Worm (Caenorhabditis elegans) whole organism, L1 larva: ENCODE data around the gene K03B8.4.
A peak's percentile ranks its signal among the peaks of the same experiment; 100 is the strongest.

ENCODE experiments used
- aly-2 ChIP-seq: fragments of 150-350 bp; optimal IDR thresholded peaks from 2 replicates; lab custom pipeline; 2014; ENCODE audit warnings: missing biosample characterization, missing genetic modification characterization
- ceh-63 ChIP-seq: fragments of 200-800 bp; sonication (Bioruptor generic); optimal IDR thresholded peaks from 2 replicates; lab custom pipeline; 2018; ENCODE audit warnings: mild to moderate bottlenecking, missing genetic modification characterization, missing compliant biosample characterization
- ceh-82 ChIP-seq, 3 experiments: fragments of 150-350 bp in 1 of 3; sonication (generic microtip) in 2 of 3; optimal IDR thresholded peaks; 2 replicates each; lab custom pipeline; 2014 to 2017; ENCODE audit warnings: missing biosample characterization in 3 of 3, missing genetic modification characterization in 3 of 3
- ceh-88 ChIP-seq: fragments of 200-800 bp; sonication (Bioruptor generic); IDR thresholded peaks from 2 replicates; pipeline ENCODE4 v1.3.6; 2022; ENCODE audit warnings: missing genetic modification characterization, missing compliant biosample characterization
- ceh-90 ChIP-seq: sonication (generic microtip); optimal IDR thresholded peaks from 2 replicates; lab custom pipeline; 2016; ENCODE audit warnings: missing genetic modification characterization, missing compliant biosample characterization
- ces-1 ChIP-seq: fragments of 150-350 bp; optimal IDR thresholded peaks from 2 replicates; lab custom pipeline; 2014; ENCODE audit warnings: missing biosample characterization, missing genetic modification reagents, missing genetic modification characterization
- dsc-1 ChIP-seq: sonication (generic microtip); optimal IDR thresholded peaks from 2 replicates; lab custom pipeline; 2016; ENCODE audit warnings: mild to moderate bottlenecking, missing genetic modification characterization, missing compliant biosample characterization
- efl-3 ChIP-seq: fragments of 200-800 bp; sonication (Bioruptor generic); optimal IDR thresholded peaks from 2 replicates; lab custom pipeline; 2018; ENCODE audit warnings: mild to moderate bottlenecking, missing genetic modification characterization, missing compliant biosample characterization
- egl-13 ChIP-seq: sonication (generic microtip); optimal IDR thresholded peaks from 2 replicates; lab custom pipeline; 2016; ENCODE audit warnings: missing genotype, missing genetic modification reagents, missing genetic modification characterization, missing compliant biosample characterization
- egl-27 ChIP-seq, 2 experiments: fragments of 150-350 bp in 1 of 2; sonication (generic microtip); optimal IDR thresholded peaks; 3 replicates each; lab custom pipeline; 2017 to 2018; ENCODE audit warnings: missing biosample characterization in 2 of 2, missing genetic modification characterization in 2 of 2, missing genetic modification reagents in 2 of 2
- elt-2 ChIP-seq: sonication (generic microtip); optimal IDR thresholded peaks from 2 replicates; lab custom pipeline; 2016; ENCODE audit warnings: missing genetic modification characterization, mild to moderate bottlenecking, inconsistent platforms, missing compliant biosample characterization, missing genetic modification reagents
- elt-3 ChIP-seq, 6 experiments: fragments of 150-350 bp in 1 of 6; sonication (generic microtip); optimal IDR thresholded peaks; 2 replicates each; lab custom pipeline; 2017 to 2018; ENCODE audit warnings: missing biosample characterization in 6 of 6, missing genetic modification characterization in 6 of 6, inconsistent platforms in 1 of 6
- fkh-10 ChIP-seq: sonication (generic microtip); optimal IDR thresholded peaks from 2 replicates; lab custom pipeline; 2017; ENCODE audit warnings: missing biosample characterization, missing genetic modification reagents, missing genetic modification characterization
- hlh-4 ChIP-seq: sonication (generic microtip); optimal IDR thresholded peaks from 2 replicates; lab custom pipeline; 2016; ENCODE audit warnings: mild to moderate bottlenecking, missing genetic modification characterization, missing compliant biosample characterization
- irx-1 ChIP-seq: sonication (generic microtip); optimal IDR thresholded peaks from 2 replicates; lab custom pipeline; 2016; ENCODE audit warnings: missing genetic modification characterization, missing compliant biosample characterization
- isw-1 ChIP-seq: fragments of 200-800 bp; sonication (Bioruptor generic); IDR thresholded peaks from 2 replicates; pipeline ENCODE4 v1.3.6; 2022; ENCODE audit warnings: missing genetic modification characterization, missing compliant biosample characterization
- lin-14 ChIP-seq: fragments of 200-800 bp; sonication (Bioruptor generic); optimal IDR thresholded peaks from 2 replicates; lab custom pipeline; 2018; ENCODE audit warnings: mild to moderate bottlenecking, missing genetic modification characterization, moderate library complexity, missing compliant biosample characterization
- lin-15B ChIP-seq: fragments of 150-350 bp; sonication (generic microtip); optimal IDR thresholded peaks from 3 replicates; lab custom pipeline; 2014; ENCODE audit warnings: missing biosample characterization, missing genetic modification characterization
- lin-35 ChIP-seq, 2 experiments: fragments of 150-350 bp; optimal IDR thresholded peaks; 2 replicates each; lab custom pipeline; 2014; ENCODE audit warnings: missing biosample characterization in 2 of 2, missing genetic modification characterization in 2 of 2, missing genetic modification reagents in 2 of 2
- lin-39 ChIP-seq: fragments of 150-350 bp; optimal IDR thresholded peaks from 2 replicates; lab custom pipeline; 2014; ENCODE audit warnings: missing biosample characterization, missing genetic modification reagents, missing genetic modification characterization
- lir-3 ChIP-seq: sonication (generic microtip); optimal IDR thresholded peaks from 2 replicates; lab custom pipeline; 2016; ENCODE audit warnings: mild to moderate bottlenecking, missing genetic modification characterization, moderate library complexity, missing compliant biosample characterization; ENCODE audit not compliant: poor library complexity
- mab-9 ChIP-seq: fragments of 200-800 bp; sonication (Bioruptor generic); IDR thresholded peaks from 2 replicates; pipeline ENCODE4 v1.3.6; 2022; ENCODE audit warnings: missing genetic modification reagents, missing genetic modification characterization, missing compliant biosample characterization
- mdl-1 ChIP-seq, 2 experiments: fragments of 150-350 bp; optimal IDR thresholded peaks; 2 replicates each; lab custom pipeline; 2014 to 2017; ENCODE audit warnings: missing biosample characterization in 2 of 2, missing genetic modification characterization in 2 of 2, inconsistent platforms in 1 of 2
- mep-1 ChIP-seq: fragments of 150-350 bp; optimal IDR thresholded peaks from 2 replicates; lab custom pipeline; 2014; ENCODE audit warnings: missing biosample characterization, missing genetic modification characterization
- nhr-19 ChIP-seq: fragments of 200-800 bp; sonication (Bioruptor generic); conservative IDR thresholded peaks from 2 replicates; pipeline ENCODE4 v1.3.6; 2022; ENCODE audit warnings: missing genetic modification characterization, missing compliant biosample characterization
- nhr-20 ChIP-seq: sonication (generic microtip); optimal IDR thresholded peaks from 2 replicates; lab custom pipeline; 2016; ENCODE audit warnings: mild to moderate bottlenecking, missing genetic modification characterization, missing compliant biosample characterization
- nhr-85 ChIP-seq: sonication (generic microtip); peaks from one replicate; lab custom pipeline; 2016; ENCODE audit warnings: missing genetic modification characterization, inconsistent platforms, missing compliant biosample characterization
- pag-3 ChIP-seq: sonication (generic microtip); optimal IDR thresholded peaks from 2 replicates; lab custom pipeline; 2017; ENCODE audit warnings: missing genetic modification characterization, mild to moderate bottlenecking, missing compliant biosample characterization, antibody characterized with exemption, borderline replicate concordance; ENCODE audit not compliant: insufficient read depth
- pqm-1 ChIP-seq: sonication (generic microtip); optimal IDR thresholded peaks from 3 replicates; lab custom pipeline; 2017; ENCODE audit warnings: missing biosample characterization, missing genetic modification characterization
- snpc-4 ChIP-seq: fragments of 150-350 bp; optimal IDR thresholded peaks from 2 replicates; lab custom pipeline; 2014; ENCODE audit warnings: missing biosample characterization, missing genetic modification characterization
- snu-23 ChIP-seq: sonication (generic microtip); optimal IDR thresholded peaks from 2 replicates; lab custom pipeline; 2016; ENCODE audit warnings: missing genetic modification characterization, missing compliant biosample characterization
- sptf-1 ChIP-seq: fragments of 150-350 bp; optimal IDR thresholded peaks from 2 replicates; lab custom pipeline; 2014; ENCODE audit warnings: missing biosample characterization, missing genetic modification characterization
- tlp-1 ChIP-seq: fragments of 150-350 bp; optimal IDR thresholded peaks from 2 replicates; lab custom pipeline; 2014; ENCODE audit warnings: missing biosample characterization, missing genetic modification characterization
- unc-30 ChIP-seq: sonication (generic microtip); optimal IDR thresholded peaks from 2 replicates; lab custom pipeline; 2017; ENCODE audit warnings: missing biosample characterization, missing genetic modification characterization
- unc-62 ChIP-seq: fragments of 150-350 bp; optimal IDR thresholded peaks from 2 replicates; lab custom pipeline; 2014; ENCODE audit warnings: missing biosample characterization, missing genetic modification reagents, missing genetic modification characterization
- unc-86 ChIP-seq: sonication (generic microtip); optimal IDR thresholded peaks from 2 replicates; lab custom pipeline; 2016; ENCODE audit warnings: missing genetic modification characterization, missing compliant biosample characterization
- unc-98 ChIP-seq: fragments of 200-800 bp; sonication (Bioruptor generic); IDR thresholded peaks from 2 replicates; pipeline ENCODE4 v1.3.6; 2022; ENCODE audit warnings: missing genetic modification characterization, missing compliant biosample characterization
- zag-1 ChIP-seq: fragments of 150-350 bp; optimal IDR thresholded peaks from 2 replicates; lab custom pipeline; 2014; ENCODE audit warnings: missing biosample characterization, missing genetic modification characterization
- zip-4 ChIP-seq: fragments of 200-800 bp; sonication (Bioruptor generic); optimal IDR thresholded peaks from 2 replicates; lab custom pipeline; 2018; ENCODE audit warnings: mild to moderate bottlenecking, missing genetic modification characterization, moderate library complexity, missing compliant biosample characterization

The K03B8.4 gene

DNA sequence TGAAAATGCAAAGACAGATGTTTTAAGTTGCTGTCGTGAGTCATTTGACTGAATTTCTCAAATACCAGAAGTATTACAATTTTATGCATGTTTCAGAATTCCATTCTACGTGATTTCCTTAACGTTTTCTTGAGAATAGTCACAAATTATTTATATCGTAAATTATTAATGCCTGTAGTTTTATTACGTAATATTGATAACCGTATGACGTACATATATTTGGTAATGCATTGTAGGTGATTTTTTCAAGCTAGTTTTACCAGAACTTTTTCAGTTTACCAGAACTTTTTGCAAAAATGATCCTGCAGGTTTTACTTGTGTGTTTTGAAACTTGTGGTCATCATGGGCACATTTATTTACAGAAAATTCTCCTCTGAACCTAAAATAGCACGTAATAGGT lies 21.0 kb downstream of the K03B8.4 start:
- peak; percentile 12 for TF ChIP-seq dsc-1 (tag; lab: Kevin White, UChicago)
- no peak for TF ChIP-seq unc-98

DNA sequence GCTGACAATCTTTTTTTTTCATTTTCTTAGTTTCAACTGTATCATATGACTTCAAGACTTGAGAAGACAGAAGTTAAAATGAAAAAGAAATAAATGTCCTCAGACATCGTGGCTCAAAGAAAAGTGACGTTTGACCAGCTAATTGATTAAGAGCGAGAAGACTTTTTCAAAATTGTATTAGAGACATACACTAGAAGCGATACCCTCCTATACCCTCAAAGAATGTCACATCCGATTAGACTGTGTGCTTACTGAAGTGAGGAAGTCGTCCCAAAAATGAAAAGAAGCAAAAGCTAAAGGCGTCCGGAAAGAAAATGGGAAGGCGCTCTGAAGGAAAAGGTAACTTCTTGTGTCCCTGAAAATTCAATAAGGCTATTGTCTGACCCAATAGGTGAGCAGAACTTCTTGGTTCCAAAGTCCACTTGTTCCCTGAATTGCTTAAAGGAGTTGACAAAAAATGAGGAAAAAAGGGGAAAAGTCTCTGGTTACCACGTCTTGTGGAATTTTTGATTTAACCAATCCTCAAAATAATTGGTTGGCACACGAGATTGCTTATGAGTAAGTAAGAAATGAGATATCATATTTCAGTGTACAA lies 22.5 kb downstream of the K03B8.4 start:
- TF ChIP-seq lin-39 (tag; lab: Kevin White, UChicago), result no peak
- TF ChIP-seq mep-1 (tag; lab: Kevin White, UChicago), result no peak
- no peak for TF ChIP-seq snu-23 (GFP tag; lab: Kevin White, UChicago)
- no peak for TF ChIP-seq elt-3 (tag; optimal IDR thresholded peaks at IDR 0.05; lab: Kevin White, UChicago)
- TF ChIP-seq aly-2 (tag; lab: Kevin White, UChicago), result no peak
- no peak for TF ChIP-seq egl-27 (tag; optimal IDR thresholded peaks at IDR 0.05; lab: Kevin White, UChicago)
- TF ChIP-seq unc-98, result no peak
- no peak for TF ChIP-seq fkh-10
- no peak for TF ChIP-seq elt-2 (tag; lab: Kevin White, UChicago)
- no peak for TF ChIP-seq ceh-90 (tag; lab: Kevin White, UChicago)
- peak; percentile 19 for TF ChIP-seq lin-14 (GFP tag; lab: Kevin White, UChicago)
- peak; percentile 48 for TF ChIP-seq egl-13 (tag; lab: Kevin White, UChicago)
- TF ChIP-seq, all 84 proteins: peak for 2

DNA sequence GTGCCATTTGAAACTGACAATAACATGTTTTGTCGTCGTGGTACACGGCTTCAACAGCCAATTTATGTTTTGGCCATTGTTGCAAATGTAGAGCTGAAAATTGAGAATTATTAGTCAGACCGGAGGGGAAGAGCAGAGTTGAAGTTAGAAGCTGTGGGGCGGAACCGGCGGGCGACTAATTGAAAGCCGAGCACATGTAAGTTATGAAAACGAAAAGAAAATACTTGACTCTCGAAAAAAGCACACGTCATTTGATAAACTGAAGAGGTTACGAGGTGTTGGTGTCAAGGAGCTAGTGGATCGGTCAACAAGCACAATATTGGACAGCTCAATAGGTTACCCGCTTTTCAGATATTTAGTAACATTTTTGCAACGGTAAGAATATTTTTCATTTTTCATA lies 28.8 kb downstream of the K03B8.4 start, which contains the start of gene dop-5:
Gene dop-5, minus strand, starts transcription at position 101 of the 400 bp plus-strand sequence.
- TF ChIP-seq fkh-10, result no peak
- no peak for TF ChIP-seq ceh-82 (tag; optimal IDR thresholded peaks at IDR 0.05; lab: Kevin White, UChicago)
- no peak for TF ChIP-seq unc-62 (GFP tag; lab: Kevin White, UChicago)
- TF ChIP-seq ceh-88 (GFP tag; lab: Robert Waterston, UW), result no peak
- TF ChIP-seq mdl-1 (tag; optimal IDR thresholded peaks at IDR 0.05; lab: Kevin White, UChicago), result no peak
- no peak for TF ChIP-seq isw-1
- no peak for TF ChIP-seq nhr-19 (GFP tag; lab: Robert Waterston, UW)
- no peak for TF ChIP-seq snu-23 (GFP tag; lab: Kevin White, UChicago)
- no peak for TF ChIP-seq zag-1
- no peak for TF ChIP-seq irx-1 (tag; lab: Kevin White, UChicago)
- TF ChIP-seq unc-86 (tag; lab: Kevin White, UChicago), result no peak
- TF ChIP-seq efl-3 (GFP tag; lab: Kevin White, UChicago), result no peak
- TF ChIP-seq dsc-1 (tag; lab: Kevin White, UChicago), result no peak
- TF ChIP-seq nhr-20 (tag; lab: Kevin White, UChicago), result no peak
- no peak for TF ChIP-seq ces-1 (GFP tag; lab: Kevin White, UChicago)
- no peak for TF ChIP-seq hlh-4 (tag; lab: Kevin White, UChicago)
- no peak for TF ChIP-seq snpc-4 (tag; lab: Kevin White, UChicago)

- TF ChIP-seq hlh-4 (tag; lab: Kevin White, UChicago), result no peak
- no peak for TF ChIP-seq unc-30 (tag; lab: Kevin White, UChicago)
Observed at ce11 chrV:11363575-11363974, 31.3 kb downstream of the K03B8.4 start.

DNA sequence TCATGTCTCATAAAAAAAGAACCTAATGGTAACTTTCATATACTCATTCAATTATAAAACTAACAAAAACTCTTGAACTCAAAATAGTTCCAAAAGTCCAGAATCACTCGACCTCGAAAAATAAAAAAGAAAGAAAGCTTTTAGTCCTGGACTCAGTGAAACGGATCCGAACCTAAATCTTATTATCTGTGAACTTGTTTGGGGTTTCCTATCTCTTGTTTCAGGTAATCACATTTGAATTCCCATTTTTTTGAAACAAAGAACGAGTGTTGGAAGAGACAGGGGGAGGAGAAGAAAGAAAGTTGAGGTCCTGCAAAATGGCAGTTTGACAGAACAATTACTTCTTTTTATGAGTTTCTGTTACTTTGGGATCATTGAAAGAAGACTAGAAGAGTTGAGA lies 40.7 kb downstream of the K03B8.4 start:
- TF ChIP-seq mab-9 (GFP tag; lab: Robert Waterston, UW) (no peak), lir-3 (tag; lab: Kevin White, UChicago) (no peak), ces-1 (GFP tag; lab: Kevin White, UChicago) (peak; percentile 3), lin-14 (GFP tag; lab: Kevin White, UChicago) (peak; percentile 56), pag-3 (tag; lab: Kevin White, UChicago) (no peak), aly-2 (tag; lab: Kevin White, UChicago) (no peak), snpc-4 (tag; lab: Kevin White, UChicago) (no peak), hlh-4 (tag; lab: Kevin White, UChicago) (no peak), fkh-10 (peak; percentile 12), ceh-63 (GFP tag; lab: Kevin White, UChicago) (no peak), sptf-1 (tag; lab: Kevin White, UChicago) (no peak), lin-35 (GFP tag; optimal IDR thresholded peaks at IDR 0.05; lab: Kevin White, UChicago) (no peak), lin-15B (no peak), mep-1 (tag; lab: Kevin White, UChicago) (no peak), nhr-85 (tag; lab: Kevin White, UChicago) (no peak), pqm-1 (tag; lab: Kevin White, UChicago) (no peak), tlp-1 (tag; lab: Kevin White, UChicago) (no peak), zip-4 (GFP tag; lab: Kevin White, UChicago) (no peak)
- TF ChIP-seq, all 84 proteins: peak for 3
